Fruit fly (Drosophila melanogaster) whole organism, embryonic: ENCODE results near the gene Blos4.

ENCODE experiments used
- Ada2b ChIP-seq: fragments of 200-800 bp; sonication (Bioruptor generic); IDR thresholded peaks from 2 replicates; pipeline ENCODE4 v1.3.6; 2022; ENCODE audit warnings: missing biosample characterization, missing genetic modification characterization
- Antp ChIP-seq: fragments of 200-800 bp; sonication (Bioruptor generic); optimal IDR thresholded peaks from 3 replicates; lab custom pipeline; 2016; ENCODE audit warnings: missing biosample characterization, missing genetic modification characterization
- Awh ChIP-seq: fragments of 200-800 bp; sonication (Bioruptor generic); IDR thresholded peaks from 2 replicates; pipeline ENCODE4, ENCODE4 v1.3.6; 2022; ENCODE audit warnings: missing biosample characterization, missing genetic modification characterization
- Blimp-1 ChIP-seq: fragments of 200-800 bp; sonication (Bioruptor generic); optimal IDR thresholded peaks from 3 replicates; lab custom pipeline; 2018; ENCODE audit warnings: missing biosample characterization, missing genetic modification characterization, mild to moderate bottlenecking, moderate library complexity, missing genetic modification reagents
- CG11560 ChIP-seq: fragments of 200-800 bp; sonication (Bioruptor generic); IDR thresholded peaks from 3 replicates; pipeline ENCODE4 v1.3.6; 2022; ENCODE audit warnings: missing biosample characterization, missing genetic modification characterization
- CG12299 ChIP-seq: fragments of 200-800 bp; sonication (Bioruptor generic); optimal IDR thresholded peaks from 2 replicates; lab custom pipeline; 2018; ENCODE audit warnings: missing biosample characterization, mild to moderate bottlenecking, missing genetic modification characterization
- CG13894 ChIP-seq: fragments of 200-800 bp; sonication (Bioruptor generic); optimal IDR thresholded peaks from 3 replicates; lab custom pipeline; 2018; ENCODE audit warnings: missing biosample characterization, mild to moderate bottlenecking, missing genetic modification characterization, moderate library complexity
- CG15514 ChIP-seq: fragments of 200-800 bp; sonication (Bioruptor generic); optimal IDR thresholded peaks from 3 replicates; lab custom pipeline; 2017; ENCODE audit warnings: missing biosample characterization, missing genetic modification characterization, mild to moderate bottlenecking, moderate library complexity, missing genetic modification reagents
- CG1602 ChIP-seq: fragments of 200-800 bp; sonication (Bioruptor generic); optimal IDR thresholded peaks from 3 replicates; lab custom pipeline; 2016; ENCODE audit warnings: missing biosample characterization, missing genetic modification characterization
- CG17568 ChIP-seq: fragments of 200-800 bp; sonication (Bioruptor generic); optimal IDR thresholded peaks from 2 replicates; lab custom pipeline; 2018; ENCODE audit warnings: missing biosample characterization, mild to moderate bottlenecking, missing genetic modification characterization, moderate library complexity
- CG18262 ChIP-seq: fragments of 200-800 bp; optimal IDR thresholded peaks from 3 replicates; lab custom pipeline; 2019; ENCODE audit warnings: missing biosample characterization, mild to moderate bottlenecking, missing genetic modification characterization, moderate library complexity
- CG2129 ChIP-seq: fragments of 200-800 bp; sonication (Bioruptor generic); IDR thresholded peaks from 2 replicates; pipeline ENCODE4 v1.3.6; 2022; ENCODE audit warnings: missing biosample characterization, missing genetic modification characterization; ENCODE audit not compliant: partially characterized antibody
- CG3407 ChIP-seq: fragments of 200-800 bp; sonication (Bioruptor generic); optimal IDR thresholded peaks from 2 replicates; lab custom pipeline; 2018; ENCODE audit warnings: missing biosample characterization, mild to moderate bottlenecking, missing genetic modification characterization
- CG42726 ChIP-seq: fragments of 200-800 bp; sonication (Bioruptor generic); IDR thresholded peaks from 2 replicates; pipeline ENCODE4 v1.3.6; 2022; ENCODE audit warnings: missing biosample characterization, missing genetic modification characterization; ENCODE audit not compliant: partially characterized antibody
- CG7786 ChIP-seq: fragments of 200-800 bp; sonication (Bioruptor generic); optimal IDR thresholded peaks from 2 replicates; lab custom pipeline; 2016; ENCODE audit warnings: missing biosample characterization, missing genetic modification characterization
- CG8359 ChIP-seq: fragments of 200-800 bp; sonication (Bioruptor generic); optimal IDR thresholded peaks from 2 replicates; lab custom pipeline; 2017; ENCODE audit warnings: missing biosample characterization, mild to moderate bottlenecking, missing genetic modification characterization, borderline replicate concordance
- CG9727 ChIP-seq: fragments of 200-800 bp; sonication (Bioruptor generic); optimal IDR thresholded peaks from 3 replicates; lab custom pipeline; 2017; ENCODE audit warnings: missing biosample characterization, mild to moderate bottlenecking, missing genetic modification characterization
- Dfd ChIP-seq, 2 experiments: fragments of >200 bp; optimal IDR thresholded peaks; 2 replicates each; lab custom pipeline; 2017; ENCODE audit warnings: missing biosample characterization in 2 of 2, missing genetic modification characterization in 2 of 2
- Dip2 ChIP-seq: fragments of 200-800 bp; sonication (Bioruptor generic); IDR thresholded peaks from 2 replicates; pipeline ENCODE4 v1.3.6; 2022; ENCODE audit warnings: missing biosample characterization, missing genetic modification characterization
- Eip74EF ChIP-seq, 2 experiments: fragments of 200-800 bp in 1 of 2; fragments of >200 bp in 1 of 2; sonication (Bioruptor generic) in 1 of 2; optimal IDR thresholded peaks; 2 replicates each; lab custom pipeline; 2017 to 2019; ENCODE audit warnings: missing biosample characterization in 2 of 2, missing genetic modification characterization in 2 of 2, mild to moderate bottlenecking in 1 of 2, moderate library complexity in 1 of 2
- HLH3B ChIP-seq: fragments of 200-800 bp; sonication (Bioruptor generic); IDR thresholded peaks from 2 replicates; pipeline ENCODE4 v1.3.6; 2022; ENCODE audit warnings: missing biosample characterization, missing genetic modification characterization
- Hr51 ChIP-seq, 2 experiments: fragments of 200-800 bp; sonication (Bioruptor generic); optimal IDR thresholded peaks; 2 replicates in 1 of 2; 3 replicates in 1 of 2; lab custom pipeline; 2016 to 2018; ENCODE audit warnings: missing biosample characterization in 2 of 2, missing genetic modification characterization in 2 of 2, mild to moderate bottlenecking in 1 of 2, moderate library complexity in 1 of 2
- MESR4 ChIP-seq: fragments of 200-800 bp; sonication (Bioruptor generic); optimal IDR thresholded peaks from 2 replicates; lab custom pipeline; 2018; ENCODE audit warnings: missing biosample characterization, mild to moderate bottlenecking, missing genetic modification characterization, moderate library complexity
- Side ChIP-seq: fragments of 200-800 bp; sonication (Bioruptor generic); optimal IDR thresholded peaks from 2 replicates; lab custom pipeline; 2016; ENCODE audit warnings: missing biosample characterization, missing genetic modification characterization
- amos ChIP-seq: fragments of 200-800 bp; sonication (Bioruptor generic); IDR thresholded peaks from 2 replicates; pipeline ENCODE4 v1.3.6; 2022; ENCODE audit warnings: missing biosample characterization, missing genetic modification characterization; ENCODE audit not compliant: partially characterized antibody
- bowl ChIP-seq: fragments of 200-800 bp; sonication (Bioruptor generic); IDR thresholded peaks from 2 replicates; pipeline ENCODE4 v1.3.6; 2022; ENCODE audit warnings: missing biosample characterization, missing genetic modification characterization
- cg ChIP-seq: fragments of 200-800 bp; sonication (Bioruptor generic); optimal IDR thresholded peaks from 3 replicates; lab custom pipeline; 2019; ENCODE audit warnings: missing biosample characterization, mild to moderate bottlenecking, missing genetic modification characterization, moderate library complexity
- ci ChIP-seq: fragments of 200-800 bp; sonication (Bioruptor generic); IDR thresholded peaks from 3 replicates; pipeline ENCODE4 v1.3.6; 2022; ENCODE audit warnings: missing biosample characterization, missing genetic modification characterization
- fd96Cb ChIP-seq: fragments of 200-800 bp; sonication (Bioruptor generic); optimal IDR thresholded peaks from 2 replicates; lab custom pipeline; 2018; ENCODE audit warnings: missing biosample characterization, mild to moderate bottlenecking, missing genetic modification characterization, moderate library complexity
- fru ChIP-seq: fragments of >200 bp; optimal IDR thresholded peaks from 2 replicates; lab custom pipeline; 2017
- gcm2 ChIP-seq: fragments of 200-800 bp; sonication (Bioruptor generic); optimal IDR thresholded peaks from 2 replicates; lab custom pipeline; 2016; ENCODE audit warnings: missing biosample characterization, missing genetic modification characterization
- hth ChIP-seq: fragments of >200 bp; optimal IDR thresholded peaks from 2 replicates; lab custom pipeline; 2017; ENCODE audit warnings: inconsistent platforms
- klu ChIP-seq: fragments of 200-800 bp; sonication (Bioruptor generic); IDR thresholded peaks from 2 replicates; pipeline ENCODE4 v1.3.6; 2022; ENCODE audit warnings: missing biosample characterization, missing genetic modification characterization
- nmo ChIP-seq: fragments of 200-800 bp; sonication (Bioruptor generic); optimal IDR thresholded peaks from 2 replicates; lab custom pipeline; 2018; ENCODE audit warnings: missing biosample characterization, mild to moderate bottlenecking, missing genetic modification characterization, moderate library complexity
- nom ChIP-seq: fragments of 200-800 bp; sonication (Bioruptor generic); optimal IDR thresholded peaks from 2 replicates; lab custom pipeline; 2017; ENCODE audit warnings: missing biosample characterization, missing genetic modification characterization, mild to moderate bottlenecking, moderate library complexity, missing genetic modification reagents
- peb ChIP-seq: fragments of 200-800 bp; sonication (Bioruptor generic); IDR thresholded peaks from 2 replicates; pipeline ENCODE4 v1.3.6; 2022; ENCODE audit warnings: missing biosample characterization, missing genetic modification characterization
- prd ChIP-seq, 3 experiments: fragments of >200 bp in 2 of 3; fragments of 200-800 bp in 1 of 3; sonication (Bioruptor generic) in 1 of 3; optimal IDR thresholded peaks in 2 of 3; IDR thresholded peaks in 1 of 3; 2 replicates in 2 of 3; 3 replicates in 1 of 3; pipeline versions ENCODE4 v1.3.6 to Lab custom; 2017 to 2022; ENCODE audit warnings: missing biosample characterization in 1 of 3, missing genetic modification characterization in 1 of 3
- pros ChIP-seq: fragments of 200-800 bp; sonication (Bioruptor generic); optimal IDR thresholded peaks from 3 replicates; lab custom pipeline; 2019; ENCODE audit warnings: missing biosample characterization, mild to moderate bottlenecking, missing genetic modification characterization, moderate library complexity
- salm ChIP-seq: fragments of 200-800 bp; sonication (Bioruptor generic); optimal IDR thresholded peaks from 2 replicates; lab custom pipeline; 2018; ENCODE audit warnings: missing biosample characterization, mild to moderate bottlenecking, missing genetic modification characterization
- seq ChIP-seq: fragments of 200-800 bp; sonication (Bioruptor generic); IDR thresholded peaks from 2 replicates; pipeline ENCODE4 v1.3.6; 2022; ENCODE audit warnings: missing biosample characterization, missing genetic modification characterization
- sisA ChIP-seq: fragments of 200-800 bp; sonication (Bioruptor generic); IDR thresholded peaks from 2 replicates; pipeline ENCODE4 v1.3.6; 2022; ENCODE audit warnings: missing biosample characterization, missing genetic modification characterization
- sug ChIP-seq: fragments of 200-800 bp; optimal IDR thresholded peaks from 2 replicates; lab custom pipeline; 2019; ENCODE audit warnings: missing biosample characterization, mild to moderate bottlenecking, missing genetic modification characterization, moderate library complexity
- tgo ChIP-seq: fragments of 200-800 bp; sonication (Bioruptor generic); IDR thresholded peaks from 3 replicates; pipeline ENCODE4 v1.3.6; 2022; ENCODE audit warnings: missing biosample characterization, missing genetic modification characterization
- tin ChIP-seq: fragments of 200-800 bp; sonication (Bioruptor generic); optimal IDR thresholded peaks from 3 replicates; lab custom pipeline; 2016; ENCODE audit warnings: missing biosample characterization, missing genetic modification characterization
- unpg ChIP-seq: fragments of 200-800 bp; sonication (Bioruptor generic); optimal IDR thresholded peaks from 3 replicates; lab custom pipeline; 2018; ENCODE audit warnings: missing biosample characterization, mild to moderate bottlenecking, missing genetic modification characterization, moderate library complexity
- wek ChIP-seq: fragments of 200-800 bp; sonication (Bioruptor generic); optimal IDR thresholded peaks from 3 replicates; lab custom pipeline; 2018; ENCODE audit warnings: missing biosample characterization, mild to moderate bottlenecking, missing genetic modification characterization, moderate library complexity
- z ChIP-seq: fragments of 200-800 bp; sonication (Bioruptor generic); IDR thresholded peaks from 3 replicates; pipeline ENCODE4 v1.3.6; 2022; ENCODE audit warnings: missing biosample characterization, missing genetic modification characterization

Gene Blos4

dm6 chr3L:10844548-10845530 is 34.0 kb upstream of the Blos4 start (continued):
- TF ChIP-seq CG15514 (GFP tag; lab: Kevin White, UChicago) (no peak), unpg (GFP tag; lab: Kevin White, UChicago) (peak; percentile 34), sisA (GFP tag; lab: Robert Waterston, UW) (0 out of 2 replicates have a peak, but pooled peaks have one; percentile 19), cg (GFP tag; lab: Kevin White, UChicago) (no peak), prd (optimal IDR thresholded peaks at IDR 0.05; lab: Kevin White, UChicago) (no peak), prd (GFP tag; IDR thresholded peaks at IDR 0.05; lab: Robert Waterston, UW) (peak; percentile 30; the same call in 1 of the 3 replicates), Hr51 (GFP tag; optimal IDR thresholded peaks at IDR 0.05; lab: Kevin White, UChicago) (peak in 1 of 2 experiments; percentile 34), CG42726 (no peak; the same call in 1 of the 2 replicates), Dfd (GFP tag; optimal IDR thresholded peaks at IDR 0.05; lab: Kevin White, UChicago) (no peak), CG18262 (tag; lab: Kevin White, UChicago) (peak; percentile 81), Dip2 (GFP tag; lab: Robert Waterston, UW) (no peak), CG13894 (tag; lab: Kevin White, UChicago) (no peak), CG9727 (GFP tag; lab: Kevin White, UChicago) (peak; percentile 68), z (GFP tag; lab: Robert Waterston, UW) (no peak), nom (GFP tag; lab: Kevin White, UChicago) (no peak), amos (GFP tag; lab: Robert Waterston, UW) (no peak), ci (GFP tag; lab: Robert Waterston, UW) (peak; percentile 49; the same call in 1 of the 3 replicates), fd96Cb (tag; lab: Kevin White, UChicago) (peak; percentile 51), peb (GFP tag; lab: Robert Waterston, UW) (no peak), salm (tag; lab: Kevin White, UChicago) (no peak), tin (GFP tag; lab: Kevin White, UChicago) (peak; percentile 43), sug (tag; lab: Kevin White, UChicago) (no peak), CG8359 (GFP tag; lab: Kevin White, UChicago) (peak; percentile 16), CG7786 (peak; percentile 35), CG11560 (no peak), Ada2b (no peak), gcm2 (GFP tag; lab: Kevin White, UChicago) (no peak), CG1602 (GFP tag; lab: Kevin White, UChicago) (peak; percentile 3), MESR4 (GFP tag; lab: Kevin White, UChicago) (no peak), CG2129 (GFP tag; lab: Robert Waterston, UW) (no peak), HLH3B (GFP tag; lab: Robert Waterston, UW) (no peak), Antp (GFP tag; lab: Kevin White, UChicago) (no peak), CG3407 (GFP tag; lab: Kevin White, UChicago) (peak; percentile 0), Blimp-1 (GFP tag; lab: Kevin White, UChicago) (peak; percentile 56), Awh (GFP tag; lab: Robert Waterston, UW) (no peak), pros (peak; percentile 91), seq (GFP tag; lab: Robert Waterston, UW) (0 out of 2 replicates have a peak, but pooled peaks have one; percentile 23), klu (GFP tag; lab: Robert Waterston, UW) (no peak), wek (GFP tag; lab: Kevin White, UChicago) (no peak), CG17568 (GFP tag; lab: Kevin White, UChicago) (peak; percentile 17), Side (GFP tag; lab: Kevin White, UChicago) (no peak), fru (no peak), bowl (GFP tag; lab: Robert Waterston, UW) (no peak), Eip74EF (GFP tag; optimal IDR thresholded peaks at IDR 0.05; lab: Kevin White, UChicago) (peak in 1 of 2 experiments; percentile 21), tgo (GFP tag; lab: Robert Waterston, UW) (no peak), hth (lab: Kevin White, UChicago) (no peak), CG12299 (tag; lab: Kevin White, UChicago) (peak; percentile 2), nmo (peak; percentile 60)
